Fruit fly (Drosophila melanogaster) whole organism, prepupa: ENCODE data around the gene CG10793.

Experiments used
- CG10631 ChIP-seq: fragments of 200-800 bp; sonication (Bioruptor generic); optimal IDR thresholded peaks from 2 replicates; lab custom pipeline; 2016; ENCODE audit warnings: missing biosample characterization, missing genetic modification characterization
- CG10669 ChIP-seq: fragments of 200-800 bp; sonication (Bioruptor generic); optimal IDR thresholded peaks from 3 replicates; lab custom pipeline; 2018; ENCODE audit warnings: missing biosample characterization, mild to moderate bottlenecking, missing genetic modification characterization, moderate library complexity
- CG11294 ChIP-seq: fragments of 200-800 bp; sonication (Bioruptor generic); IDR thresholded peaks from 2 replicates; pipeline ENCODE4 v1.3.6; 2022; ENCODE audit warnings: missing biosample characterization, missing genetic modification characterization
- CG11762 ChIP-seq: fragments of 200-800 bp; sonication (Bioruptor generic); optimal IDR thresholded peaks from 3 replicates; lab custom pipeline; 2016; ENCODE audit warnings: missing biosample characterization, missing genetic modification characterization; ENCODE audit not compliant: insufficient read depth
- CG11902 ChIP-seq: fragments of 200-800 bp; sonication (Bioruptor generic); optimal IDR thresholded peaks from 3 replicates; lab custom pipeline; 2016; ENCODE audit warnings: missing biosample characterization, missing genetic modification characterization
- CG15336 ChIP-seq: fragments of 200-800 bp; sonication (Bioruptor generic); IDR thresholded peaks from 2 replicates; pipeline ENCODE4 v1.3.6; 2022; ENCODE audit warnings: missing biosample characterization, missing genetic modification characterization
- CG31627 ChIP-seq: fragments of 200-800 bp; sonication (Bioruptor generic); optimal IDR thresholded peaks from 3 replicates; lab custom pipeline; 2016; ENCODE audit warnings: missing biosample characterization, missing genetic modification characterization
- CG32006 ChIP-seq: fragments of 200-800 bp; sonication (Bioruptor generic); optimal IDR thresholded peaks from 3 replicates; lab custom pipeline; 2017; ENCODE audit warnings: missing biosample characterization, mild to moderate bottlenecking, missing genetic modification characterization
- CG34406 ChIP-seq: fragments of 200-800 bp; sonication (Bioruptor generic); optimal IDR thresholded peaks from 3 replicates; lab custom pipeline; 2016; ENCODE audit warnings: missing biosample characterization, missing genetic modification characterization
- CG3919 ChIP-seq: fragments of 200-800 bp; sonication (Bioruptor generic); optimal IDR thresholded peaks from 3 replicates; lab custom pipeline; 2016; ENCODE audit warnings: missing biosample characterization, missing genetic modification characterization
- CG4318 ChIP-seq: fragments of 200-800 bp; sonication (Bioruptor generic); optimal IDR thresholded peaks from 3 replicates; lab custom pipeline; 2017; ENCODE audit warnings: missing biosample characterization, mild to moderate bottlenecking, missing genetic modification characterization
- CG6163 ChIP-seq: fragments of 200-800 bp; sonication (Bioruptor generic); IDR thresholded peaks from 3 replicates; pipeline ENCODE4 v1.3.6; 2022; ENCODE audit warnings: missing biosample characterization, missing genetic modification characterization
- CG6276 ChIP-seq: fragments of 200-800 bp; sonication (Bioruptor generic); optimal IDR thresholded peaks from 2 replicates; lab custom pipeline; 2017; ENCODE audit warnings: missing biosample characterization, mild to moderate bottlenecking, missing genetic modification characterization
- CG6808 ChIP-seq: fragments of 200-800 bp; sonication (Bioruptor generic); optimal IDR thresholded peaks from 3 replicates; lab custom pipeline; 2017; ENCODE audit warnings: missing biosample characterization, missing genetic modification characterization, mild to moderate bottlenecking, moderate library complexity, missing genetic modification reagents
- CG6854 ChIP-seq: fragments of 200-800 bp; sonication (Bioruptor generic); optimal IDR thresholded peaks from 2 replicates; lab custom pipeline; 2017; ENCODE audit warnings: missing biosample characterization, mild to moderate bottlenecking, missing genetic modification characterization
- CG7368 ChIP-seq: fragments of 200-800 bp; sonication (Bioruptor generic); optimal IDR thresholded peaks from 3 replicates; lab custom pipeline; 2016; ENCODE audit warnings: missing biosample characterization, missing genetic modification characterization
- CG8119 ChIP-seq: fragments of 200-800 bp; sonication (Bioruptor generic); IDR thresholded peaks from 3 replicates; pipeline ENCODE4 v1.3.6; 2022; ENCODE audit warnings: missing biosample characterization, missing genetic modification characterization
- CG8319 ChIP-seq: fragments of 200-800 bp; sonication (Bioruptor generic); optimal IDR thresholded peaks from 3 replicates; lab custom pipeline; 2016; ENCODE audit warnings: missing biosample characterization, missing genetic modification characterization
- CG8632 ChIP-seq: fragments of 200-800 bp; sonication (Bioruptor generic); optimal IDR thresholded peaks from 3 replicates; lab custom pipeline; 2016; ENCODE audit warnings: missing biosample characterization, missing genetic modification characterization
- CG9139 ChIP-seq: fragments of 200-800 bp; sonication (Bioruptor generic); optimal IDR thresholded peaks from 3 replicates; lab custom pipeline; 2017; ENCODE audit warnings: missing biosample characterization, mild to moderate bottlenecking, missing genetic modification characterization
- Eip75B ChIP-seq: fragments of 200-800 bp; sonication (Bioruptor generic); optimal IDR thresholded peaks from 3 replicates; lab custom pipeline; 2016; ENCODE audit warnings: missing biosample characterization, missing genetic modification characterization
- Eip93F ChIP-seq: fragments of 200-800 bp; sonication (Bioruptor generic); optimal IDR thresholded peaks from 2 replicates; lab custom pipeline; 2016; ENCODE audit warnings: missing biosample characterization, mild to moderate bottlenecking, missing genetic modification characterization
- Ets96B ChIP-seq: fragments of 200-800 bp; optimal IDR thresholded peaks from 2 replicates; lab custom pipeline; 2019; ENCODE audit warnings: missing biosample characterization, mild to moderate bottlenecking, missing genetic modification characterization, moderate library complexity
- Gug ChIP-seq: fragments of 200-800 bp; sonication (Bioruptor generic); IDR thresholded peaks from 2 replicates; pipeline ENCODE4 v1.3.6; 2022; ENCODE audit warnings: missing biosample characterization, missing genetic modification characterization
- Hr39 ChIP-seq: fragments of 200-800 bp; sonication (Bioruptor generic); optimal IDR thresholded peaks from 2 replicates; lab custom pipeline; 2016; ENCODE audit warnings: missing biosample characterization, missing genetic modification characterization
- Lpt ChIP-seq: fragments of 200-800 bp; sonication (Bioruptor generic); optimal IDR thresholded peaks from 3 replicates; lab custom pipeline; 2016; ENCODE audit warnings: missing biosample characterization, missing genetic modification characterization
- Met ChIP-seq: fragments of 200-800 bp; sonication (Bioruptor generic); optimal IDR thresholded peaks from 3 replicates; lab custom pipeline; 2016; ENCODE audit warnings: missing biosample characterization, missing genetic modification characterization
- OdsH ChIP-seq: fragments of 200-800 bp; sonication (Bioruptor generic); optimal IDR thresholded peaks from 3 replicates; lab custom pipeline; 2016; ENCODE audit warnings: missing biosample characterization, missing genetic modification characterization
- Smox ChIP-seq: fragments of 200-800 bp; sonication (Bioruptor generic); optimal IDR thresholded peaks from 3 replicates; lab custom pipeline; 2016; ENCODE audit warnings: missing biosample characterization, missing genetic modification characterization
- Sox102F ChIP-seq: fragments of 200-800 bp; sonication (Bioruptor generic); optimal IDR thresholded peaks from 2 replicates; lab custom pipeline; 2016; ENCODE audit warnings: missing biosample characterization, mild to moderate bottlenecking, missing genetic modification characterization
- Sox14 ChIP-seq: fragments of 200-800 bp; sonication (Bioruptor generic); optimal IDR thresholded peaks from 3 replicates; lab custom pipeline; 2016; ENCODE audit warnings: missing biosample characterization, missing genetic modification characterization
- Sox15 ChIP-seq: fragments of 200-800 bp; sonication (Bioruptor generic); optimal IDR thresholded peaks from 3 replicates; lab custom pipeline; 2016; ENCODE audit warnings: missing biosample characterization, missing genetic modification characterization
- achi ChIP-seq: fragments of 200-800 bp; sonication (Bioruptor generic); optimal IDR thresholded peaks from 3 replicates; lab custom pipeline; 2016; ENCODE audit warnings: missing biosample characterization, missing genetic modification characterization
- acj6 ChIP-seq: fragments of 200-800 bp; sonication (Bioruptor generic); optimal IDR thresholded peaks from 3 replicates; lab custom pipeline; 2016; ENCODE audit warnings: missing biosample characterization, missing genetic modification characterization
- cyc ChIP-seq: fragments of 200-800 bp; sonication (Bioruptor generic); optimal IDR thresholded peaks from 3 replicates; lab custom pipeline; 2016; ENCODE audit warnings: missing biosample characterization, missing genetic modification characterization
- dac ChIP-seq: fragments of 200-800 bp; sonication (Bioruptor generic); optimal IDR thresholded peaks from 2 replicates; lab custom pipeline; 2017; ENCODE audit warnings: missing biosample characterization, mild to moderate bottlenecking, missing genetic modification characterization
- dsx ChIP-seq: fragments of 200-800 bp; optimal IDR thresholded peaks from 3 replicates; lab custom pipeline; 2019; ENCODE audit warnings: missing biosample characterization, mild to moderate bottlenecking, missing genetic modification characterization, moderate library complexity; ENCODE audit not compliant: poor library complexity, severe bottlenecking
- esn ChIP-seq: fragments of 200-800 bp; sonication (Bioruptor generic); optimal IDR thresholded peaks from 2 replicates; lab custom pipeline; 2016; ENCODE audit warnings: missing biosample characterization, mild to moderate bottlenecking, missing genetic modification characterization, moderate library complexity
- fd59A ChIP-seq: fragments of 200-800 bp; sonication (Bioruptor generic); optimal IDR thresholded peaks from 2 replicates; lab custom pipeline; 2017; ENCODE audit warnings: missing biosample characterization, mild to moderate bottlenecking, missing genetic modification characterization, missing genetic modification reagents
- fd85E ChIP-seq: fragments of 200-800 bp; sonication (Bioruptor generic); optimal IDR thresholded peaks from 3 replicates; lab custom pipeline; 2016; ENCODE audit warnings: missing biosample characterization, missing genetic modification characterization
- fkh ChIP-seq: fragments of 200-800 bp; sonication (Bioruptor generic); optimal IDR thresholded peaks from 3 replicates; lab custom pipeline; 2017; ENCODE audit warnings: missing biosample characterization, mild to moderate bottlenecking, missing genetic modification characterization, moderate library complexity
- lz ChIP-seq: fragments of 200-800 bp; sonication (Bioruptor generic); optimal IDR thresholded peaks from 3 replicates; lab custom pipeline; 2016; ENCODE audit warnings: missing biosample characterization, missing genetic modification characterization
- net ChIP-seq: fragments of 200-800 bp; sonication (Bioruptor generic); optimal IDR thresholded peaks from 3 replicates; lab custom pipeline; 2016; ENCODE audit warnings: missing biosample characterization, missing genetic modification characterization
- pdm3 ChIP-seq: fragments of 200-800 bp; sonication (Bioruptor generic); optimal IDR thresholded peaks from 3 replicates; lab custom pipeline; 2016; ENCODE audit warnings: missing biosample characterization, missing genetic modification characterization
- topi ChIP-seq: fragments of 200-800 bp; sonication (Bioruptor generic); optimal IDR thresholded peaks from 3 replicates; lab custom pipeline; 2016; ENCODE audit warnings: missing biosample characterization, missing genetic modification characterization

CG10793 gene

dm6 chrX:3296032-3296431, 20.2 kb downstream of the CG10793 start (continued):
- TF ChIP-seq achi (GFP tag; lab: Kevin White, UChicago) (peak; percentile 53), Sox102F (peak; percentile 40), Eip93F (GFP tag; lab: Kevin White, UChicago) (no peak), cyc (peak; percentile 0), CG6276 (GFP tag; lab: Kevin White, UChicago) (peak; percentile 19), CG6854 (GFP tag; lab: Kevin White, UChicago) (no peak), dac (GFP tag; lab: Kevin White, UChicago) (no peak), Eip75B (peak; percentile 25), Gug (GFP tag; lab: Robert Waterston, UW) (no peak), CG6163 (GFP tag; lab: Robert Waterston, UW) (peak; percentile 35; the same call in 1 of the 3 replicates), CG31627 (peak; percentile 50), fkh (GFP tag; lab: Kevin White, UChicago) (no peak), Hr39 (GFP tag; lab: Kevin White, UChicago) (peak; percentile 52), CG11902 (GFP tag; lab: Kevin White, UChicago) (no peak), topi (GFP tag; lab: Kevin White, UChicago) (peak; percentile 38), CG11762 (GFP tag; lab: Kevin White, UChicago) (peak; percentile 38), fd59A (GFP tag; lab: Kevin White, UChicago) (no peak), CG10631 (GFP tag; lab: Kevin White, UChicago) (peak; percentile 39), CG6808 (GFP tag; lab: Kevin White, UChicago) (no peak), CG3919 (GFP tag; lab: Kevin White, UChicago) (peak; percentile 58)

- TF ChIP-seq CG8319 (GFP tag; lab: Kevin White, UChicago): no peak
- no peak for TF ChIP-seq OdsH (GFP tag; lab: Kevin White, UChicago)
- no peak for TF ChIP-seq CG10669
- TF ChIP-seq Smox (GFP tag; lab: Kevin White, UChicago): no peak
- TF ChIP-seq fd85E (GFP tag; lab: Kevin White, UChicago): no peak
- TF ChIP-seq net (GFP tag; lab: Kevin White, UChicago): no peak
- no peak for TF ChIP-seq cyc
- TF ChIP-seq CG6854 (GFP tag; lab: Kevin White, UChicago): no peak
- no peak for TF ChIP-seq Ets96B
- no peak for TF ChIP-seq Met
- no peak for TF ChIP-seq CG8632 (GFP tag; lab: Kevin White, UChicago)
- no peak for TF ChIP-seq dac (GFP tag; lab: Kevin White, UChicago)
- no peak for TF ChIP-seq acj6
- no peak for TF ChIP-seq Hr39 (GFP tag; lab: Kevin White, UChicago)
- no peak for TF ChIP-seq CG11902 (GFP tag; lab: Kevin White, UChicago)
- no peak for TF ChIP-seq fkh (GFP tag; lab: Kevin White, UChicago)
- TF ChIP-seq CG7368 (GFP tag; lab: Kevin White, UChicago): no peak
- TF ChIP-seq, all 60 proteins: peak for 0
These were observed 20.7 kb downstream of the CG10793 start for dm6 chrX:3295467-3295853.

dm6 chrX:3294816-3295466, 21.3 kb downstream of the CG10793 start:
- TF ChIP-seq fd85E (GFP tag; lab: Kevin White, UChicago): peak; percentile 88
- peak; percentile 94 for TF ChIP-seq fd59A (GFP tag; lab: Kevin White, UChicago)
- peak; percentile 95 for TF ChIP-seq Ets96B
- TF ChIP-seq CG6276 (GFP tag; lab: Kevin White, UChicago): peak; percentile 96
- peak; percentile 97 for TF ChIP-seq Sox14 (GFP tag; lab: Kevin White, UChicago)
- TF ChIP-seq net (GFP tag; lab: Kevin White, UChicago): peak; percentile 97
- TF ChIP-seq lz (GFP tag; lab: Kevin White, UChicago): peak; percentile 94
- peak; percentile 94 for TF ChIP-seq esn (GFP tag; lab: Kevin White, UChicago)
- peak; percentile 92 for TF ChIP-seq Sox102F
- TF ChIP-seq CG11902 (GFP tag; lab: Kevin White, UChicago): peak; percentile 88
- TF ChIP-seq CG11294 (GFP tag; lab: Robert Waterston, UW): peak; percentile 97
- peak; percentile 98 for TF ChIP-seq CG32006
- peak; percentile 97 for TF ChIP-seq CG4318 (GFP tag; lab: Kevin White, UChicago)
- TF ChIP-seq CG15336 (GFP tag; lab: Robert Waterston, UW): peak; percentile 98
- TF ChIP-seq CG6808 (GFP tag; lab: Kevin White, UChicago): peak; percentile 89
- TF ChIP-seq Met: peak; percentile 92
- peak; percentile 96 for TF ChIP-seq cyc
- peak; percentile 98 for TF ChIP-seq pdm3 (GFP tag; lab: Kevin White, UChicago)
- TF ChIP-seq CG8119: peak; percentile 98
- TF ChIP-seq CG3919 (GFP tag; lab: Kevin White, UChicago): peak; percentile 98
- TF ChIP-seq Eip93F (GFP tag; lab: Kevin White, UChicago): peak; percentile 60
- TF ChIP-seq Lpt (GFP tag; lab: Kevin White, UChicago): peak; percentile 97
- TF ChIP-seq dsx: peak; percentile 89
- TF ChIP-seq Sox15 (GFP tag; lab: Kevin White, UChicago): peak; percentile 92
- peak; percentile 91 for TF ChIP-seq CG34406 (GFP tag; lab: Kevin White, UChicago)
- TF ChIP-seq CG9139 (GFP tag; lab: Kevin White, UChicago): peak; percentile 86
- TF ChIP-seq acj6: peak; percentile 97
